Fruit fly (Drosophila melanogaster) whole organism, prepupa: ENCODE data around the gene CG14005.

Experiments
- Blimp-1 ChIP-seq: fragments of 200-800 bp; sonication (Bioruptor generic); optimal IDR thresholded peaks from 3 replicates; lab custom pipeline; 2017; ENCODE audit warnings: missing biosample characterization, missing genetic modification characterization, mild to moderate bottlenecking, moderate library complexity, missing genetic modification reagents
- CG10631 ChIP-seq: fragments of 200-800 bp; sonication (Bioruptor generic); optimal IDR thresholded peaks from 2 replicates; lab custom pipeline; 2016; ENCODE audit warnings: missing biosample characterization, missing genetic modification characterization
- CG10669 ChIP-seq: fragments of 200-800 bp; sonication (Bioruptor generic); optimal IDR thresholded peaks from 3 replicates; lab custom pipeline; 2018; ENCODE audit warnings: missing biosample characterization, mild to moderate bottlenecking, missing genetic modification characterization, moderate library complexity
- CG11294 ChIP-seq: fragments of 200-800 bp; sonication (Bioruptor generic); IDR thresholded peaks from 2 replicates; pipeline ENCODE4 v1.3.6; 2022; ENCODE audit warnings: missing biosample characterization, missing genetic modification characterization
- CG11762 ChIP-seq: fragments of 200-800 bp; sonication (Bioruptor generic); optimal IDR thresholded peaks from 3 replicates; lab custom pipeline; 2016; ENCODE audit warnings: missing biosample characterization, missing genetic modification characterization; ENCODE audit not compliant: insufficient read depth
- CG11902 ChIP-seq: fragments of 200-800 bp; sonication (Bioruptor generic); optimal IDR thresholded peaks from 3 replicates; lab custom pipeline; 2016; ENCODE audit warnings: missing biosample characterization, missing genetic modification characterization
- CG15336 ChIP-seq: fragments of 200-800 bp; sonication (Bioruptor generic); IDR thresholded peaks from 2 replicates; pipeline ENCODE4 v1.3.6; 2022; ENCODE audit warnings: missing biosample characterization, missing genetic modification characterization
- CG16779 ChIP-seq: fragments of 200-800 bp; sonication (Bioruptor generic); optimal IDR thresholded peaks from 3 replicates; lab custom pipeline; 2017; ENCODE audit warnings: missing biosample characterization, mild to moderate bottlenecking, missing genetic modification characterization
- CG3032 ChIP-seq: fragments of 200-800 bp; optimal IDR thresholded peaks from 2 replicates; lab custom pipeline; 2019; ENCODE audit warnings: missing biosample characterization, mild to moderate bottlenecking, missing genetic modification characterization, moderate library complexity
- CG31627 ChIP-seq: fragments of 200-800 bp; sonication (Bioruptor generic); optimal IDR thresholded peaks from 3 replicates; lab custom pipeline; 2016; ENCODE audit warnings: missing biosample characterization, missing genetic modification characterization
- CG34406 ChIP-seq: fragments of 200-800 bp; sonication (Bioruptor generic); optimal IDR thresholded peaks from 3 replicates; lab custom pipeline; 2016; ENCODE audit warnings: missing biosample characterization, missing genetic modification characterization
- CG4318 ChIP-seq: fragments of 200-800 bp; sonication (Bioruptor generic); optimal IDR thresholded peaks from 3 replicates; lab custom pipeline; 2017; ENCODE audit warnings: missing biosample characterization, mild to moderate bottlenecking, missing genetic modification characterization
- CG6792 ChIP-seq: fragments of 200-800 bp; sonication (Bioruptor generic); optimal IDR thresholded peaks from 3 replicates; lab custom pipeline; 2016; ENCODE audit warnings: missing biosample characterization, missing genetic modification characterization
- CG8119 ChIP-seq: fragments of 200-800 bp; sonication (Bioruptor generic); IDR thresholded peaks from 3 replicates; pipeline ENCODE4 v1.3.6; 2022; ENCODE audit warnings: missing biosample characterization, missing genetic modification characterization
- CG8319 ChIP-seq: fragments of 200-800 bp; sonication (Bioruptor generic); optimal IDR thresholded peaks from 3 replicates; lab custom pipeline; 2016; ENCODE audit warnings: missing biosample characterization, missing genetic modification characterization
- CG8632 ChIP-seq: fragments of 200-800 bp; sonication (Bioruptor generic); optimal IDR thresholded peaks from 3 replicates; lab custom pipeline; 2016; ENCODE audit warnings: missing biosample characterization, missing genetic modification characterization
- Eip75B ChIP-seq: fragments of 200-800 bp; sonication (Bioruptor generic); optimal IDR thresholded peaks from 3 replicates; lab custom pipeline; 2016; ENCODE audit warnings: missing biosample characterization, missing genetic modification characterization
- Eip93F ChIP-seq: fragments of 200-800 bp; sonication (Bioruptor generic); optimal IDR thresholded peaks from 2 replicates; lab custom pipeline; 2016; ENCODE audit warnings: missing biosample characterization, mild to moderate bottlenecking, missing genetic modification characterization
- Ets96B ChIP-seq: fragments of 200-800 bp; optimal IDR thresholded peaks from 2 replicates; lab custom pipeline; 2019; ENCODE audit warnings: missing biosample characterization, mild to moderate bottlenecking, missing genetic modification characterization, moderate library complexity
- Hr39 ChIP-seq: fragments of 200-800 bp; sonication (Bioruptor generic); optimal IDR thresholded peaks from 2 replicates; lab custom pipeline; 2016; ENCODE audit warnings: missing biosample characterization, missing genetic modification characterization
- Hr4 ChIP-seq: fragments of 200-800 bp; sonication (Bioruptor generic); optimal IDR thresholded peaks from 3 replicates; lab custom pipeline; 2016; ENCODE audit warnings: missing biosample characterization, missing genetic modification characterization
- Lpt ChIP-seq: fragments of 200-800 bp; sonication (Bioruptor generic); optimal IDR thresholded peaks from 3 replicates; lab custom pipeline; 2016; ENCODE audit warnings: missing biosample characterization, missing genetic modification characterization
- Met ChIP-seq: fragments of 200-800 bp; sonication (Bioruptor generic); optimal IDR thresholded peaks from 3 replicates; lab custom pipeline; 2016; ENCODE audit warnings: missing biosample characterization, missing genetic modification characterization
- OdsH ChIP-seq: fragments of 200-800 bp; sonication (Bioruptor generic); optimal IDR thresholded peaks from 3 replicates; lab custom pipeline; 2016; ENCODE audit warnings: missing biosample characterization, missing genetic modification characterization
- achi ChIP-seq: fragments of 200-800 bp; sonication (Bioruptor generic); optimal IDR thresholded peaks from 3 replicates; lab custom pipeline; 2016; ENCODE audit warnings: missing biosample characterization, missing genetic modification characterization
- acj6 ChIP-seq: fragments of 200-800 bp; sonication (Bioruptor generic); optimal IDR thresholded peaks from 3 replicates; lab custom pipeline; 2016; ENCODE audit warnings: missing biosample characterization, missing genetic modification characterization
- cyc ChIP-seq: fragments of 200-800 bp; sonication (Bioruptor generic); optimal IDR thresholded peaks from 3 replicates; lab custom pipeline; 2016; ENCODE audit warnings: missing biosample characterization, missing genetic modification characterization
- dac ChIP-seq: fragments of 200-800 bp; sonication (Bioruptor generic); optimal IDR thresholded peaks from 2 replicates; lab custom pipeline; 2017; ENCODE audit warnings: missing biosample characterization, mild to moderate bottlenecking, missing genetic modification characterization
- eg ChIP-seq: fragments of 200-800 bp; sonication (Bioruptor generic); IDR thresholded peaks from 3 replicates; pipeline ENCODE4 v1.3.6; 2022; ENCODE audit warnings: missing biosample characterization, missing genetic modification characterization
- esn ChIP-seq: fragments of 200-800 bp; sonication (Bioruptor generic); optimal IDR thresholded peaks from 2 replicates; lab custom pipeline; 2016; ENCODE audit warnings: missing biosample characterization, mild to moderate bottlenecking, missing genetic modification characterization, moderate library complexity
- fkh ChIP-seq: fragments of 200-800 bp; sonication (Bioruptor generic); optimal IDR thresholded peaks from 3 replicates; lab custom pipeline; 2017; ENCODE audit warnings: missing biosample characterization, mild to moderate bottlenecking, missing genetic modification characterization, moderate library complexity
- lz ChIP-seq: fragments of 200-800 bp; sonication (Bioruptor generic); optimal IDR thresholded peaks from 3 replicates; lab custom pipeline; 2016; ENCODE audit warnings: missing biosample characterization, missing genetic modification characterization
- net ChIP-seq: fragments of 200-800 bp; sonication (Bioruptor generic); optimal IDR thresholded peaks from 3 replicates; lab custom pipeline; 2016; ENCODE audit warnings: missing biosample characterization, missing genetic modification characterization
- pdm3 ChIP-seq: fragments of 200-800 bp; sonication (Bioruptor generic); optimal IDR thresholded peaks from 3 replicates; lab custom pipeline; 2016; ENCODE audit warnings: missing biosample characterization, missing genetic modification characterization
- salr ChIP-seq, 2 experiments: fragments of 200-800 bp; sonication (Bioruptor generic); optimal IDR thresholded peaks; 3 replicates each; lab custom pipeline; 2016 to 2018; ENCODE audit warnings: missing biosample characterization in 2 of 2, missing genetic modification characterization in 2 of 2, mild to moderate bottlenecking in 1 of 2
- ss ChIP-seq, 2 experiments: fragments of 200-800 bp; sonication (Bioruptor generic); optimal IDR thresholded peaks; 2 replicates in 1 of 2; 3 replicates in 1 of 2; lab custom pipeline; 2017 to 2018; ENCODE audit warnings: mild to moderate bottlenecking in 2 of 2, missing biosample characterization in 2 of 2, missing genetic modification characterization in 2 of 2, moderate library complexity in 1 of 2
- svp ChIP-seq: fragments of 200-800 bp; sonication (Bioruptor generic); peaks from one replicate; lab custom pipeline; 2016; ENCODE audit warnings: missing biosample characterization, missing genetic modification characterization
- topi ChIP-seq: fragments of 200-800 bp; sonication (Bioruptor generic); optimal IDR thresholded peaks from 3 replicates; lab custom pipeline; 2016; ENCODE audit warnings: missing biosample characterization, missing genetic modification characterization

Gene CG14005

DNA sequence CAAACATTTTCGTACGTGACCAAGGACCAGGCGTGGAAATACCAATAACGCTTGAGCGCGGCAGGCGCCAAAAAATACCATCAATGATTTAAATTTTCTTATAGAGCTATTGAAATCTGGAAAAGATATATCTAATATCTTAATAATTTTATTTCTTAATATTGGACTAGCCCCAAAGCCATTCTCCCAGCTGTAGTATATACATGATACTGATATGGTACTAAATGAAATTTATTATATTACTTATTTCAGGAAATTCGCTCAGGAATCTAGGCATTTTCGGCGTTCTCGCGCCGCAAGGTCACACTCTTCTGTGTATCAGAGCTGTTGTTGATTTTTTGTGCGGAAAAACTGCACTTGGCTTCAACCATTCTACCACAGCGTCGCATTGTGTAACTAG lies at the start of gene CG14005, which contains the start of gene CG7239:
Gene CG14005, minus strand, starts transcription at position 50 of the 400 bp plus-strand sequence.
Gene CG7239, plus strand, starts transcription at position 295 of the 400 bp plus-strand sequence.
- no peak for TF ChIP-seq ss (GFP tag; optimal IDR thresholded peaks at IDR 0.05; lab: Kevin White, UChicago)
- TF ChIP-seq Eip75B (GFP tag; lab: Kevin White, UChicago) = no peak
- TF ChIP-seq esn (GFP tag; lab: Kevin White, UChicago) = peak; percentile 8
- no peak for TF ChIP-seq CG16779 (tag; lab: Kevin White, UChicago)
- no peak for TF ChIP-seq CG4318
- no peak for TF ChIP-seq CG8632 (GFP tag; lab: Kevin White, UChicago)
- no peak for TF ChIP-seq Hr4 (GFP tag; lab: Kevin White, UChicago)
- TF ChIP-seq CG15336 (GFP tag; lab: Robert Waterston, UW) = no peak
- TF ChIP-seq fkh (GFP tag; lab: Kevin White, UChicago) = peak; percentile 37
- TF ChIP-seq svp (GFP tag; lab: Kevin White, UChicago) = no peak
- no peak for TF ChIP-seq CG6792 (GFP tag; lab: Kevin White, UChicago)

DNA sequence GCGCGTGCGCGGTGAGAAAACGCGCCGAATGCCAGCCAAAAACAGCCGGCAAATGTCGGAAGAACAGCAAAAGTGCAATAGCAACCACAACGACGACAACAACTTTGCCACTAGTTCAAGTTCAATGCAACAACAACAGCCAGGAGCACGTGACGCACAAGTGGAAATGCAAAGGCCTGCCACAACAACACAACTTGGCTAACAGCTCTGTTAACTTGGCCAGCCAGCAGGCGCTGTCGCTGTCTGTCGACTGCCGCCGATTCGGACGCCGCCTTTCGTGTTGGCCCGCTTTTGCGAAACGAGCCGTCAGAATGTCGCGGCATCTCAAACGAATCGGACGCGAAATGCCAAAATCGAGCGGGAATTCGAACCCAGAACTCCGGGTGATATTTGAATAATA lies 21.9 kb upstream of the CG14005 start, which contains the start of gene TrissinR:
Gene TrissinR, plus strand, starts transcription at position 301 of the 400 bp plus-strand sequence.
- TF ChIP-seq Ets96B (tag; lab: Kevin White, UChicago) = no peak
- no peak for TF ChIP-seq Hr4 (GFP tag; lab: Kevin White, UChicago)
- no peak for TF ChIP-seq net (GFP tag; lab: Kevin White, UChicago)
- no peak for TF ChIP-seq CG10669 (GFP tag; lab: Kevin White, UChicago)
- TF ChIP-seq acj6 (GFP tag; lab: Kevin White, UChicago) = no peak
- TF ChIP-seq CG15336 (GFP tag; lab: Robert Waterston, UW) = no peak
- TF ChIP-seq CG34406 = no peak

DNA sequence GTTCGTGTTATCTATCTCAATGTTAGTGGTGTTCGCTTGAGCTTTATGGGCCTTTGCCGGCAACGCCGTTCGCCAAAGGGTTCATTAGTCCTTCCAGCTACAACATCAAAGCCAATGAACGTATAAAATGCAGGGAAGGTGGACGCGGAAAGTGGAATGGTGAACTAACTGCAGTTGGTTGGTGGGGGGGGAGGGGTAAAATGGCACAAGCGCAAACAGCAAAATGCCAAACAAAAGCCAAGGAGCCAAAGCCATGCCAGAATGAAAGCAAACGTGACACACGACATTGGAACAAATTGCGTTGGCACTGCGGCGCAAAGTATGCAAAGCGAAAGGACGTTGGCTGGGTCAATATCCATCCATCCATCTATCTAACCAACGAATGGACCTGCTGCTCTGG lies 19.2 kb upstream of the CG14005 start:
- no peak for TF ChIP-seq achi
- no peak for TF ChIP-seq CG11762
- TF ChIP-seq salr (GFP tag; optimal IDR thresholded peaks at IDR 0.05; lab: Kevin White, UChicago) = no peak
- no peak for TF ChIP-seq CG8119 (GFP tag; lab: Robert Waterston, UW)
- no peak for TF ChIP-seq CG34406
- TF ChIP-seq Lpt (GFP tag; lab: Kevin White, UChicago) = no peak
- no peak for TF ChIP-seq CG4318
- no peak for TF ChIP-seq CG8632 (GFP tag; lab: Kevin White, UChicago)
- TF ChIP-seq topi (GFP tag; lab: Kevin White, UChicago) = no peak
- no peak for TF ChIP-seq CG15336 (GFP tag; lab: Robert Waterston, UW)
- TF ChIP-seq lz (GFP tag; lab: Kevin White, UChicago) = no peak
- no peak for TF ChIP-seq Blimp-1

DNA sequence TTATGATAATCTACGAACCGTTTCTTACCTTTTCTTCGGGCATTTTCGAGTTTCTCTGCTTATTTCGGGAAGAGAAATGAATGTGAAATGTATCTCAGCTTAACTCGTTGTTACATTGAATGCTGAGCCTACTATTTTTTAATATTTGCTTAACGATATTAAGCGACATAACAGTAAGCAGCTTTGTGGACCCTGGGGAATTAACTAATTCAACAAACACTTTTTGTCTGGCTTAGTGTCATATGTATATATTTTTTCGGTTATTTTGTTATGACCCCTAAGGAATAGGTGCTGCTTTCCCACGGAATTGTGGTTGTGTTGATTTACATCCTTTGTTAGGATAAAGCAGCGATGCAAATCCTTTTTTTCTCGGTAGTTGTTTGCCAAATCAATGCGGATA lies 16.6 kb upstream of the CG14005 start, which contains the start of gene COX6CL:
Gene COX6CL, minus strand, starts transcription at position 101 of the 400 bp plus-strand sequence.
- no peak for TF ChIP-seq achi
- TF ChIP-seq Hr39 (GFP tag; lab: Kevin White, UChicago) = no peak
- no peak for TF ChIP-seq esn (GFP tag; lab: Kevin White, UChicago)
- no peak for TF ChIP-seq pdm3
- TF ChIP-seq net (GFP tag; lab: Kevin White, UChicago) = no peak
- no peak for TF ChIP-seq CG8632 (GFP tag; lab: Kevin White, UChicago)
- no peak for TF ChIP-seq Hr4 (GFP tag; lab: Kevin White, UChicago)
- no peak for TF ChIP-seq CG11902
- TF ChIP-seq eg (GFP tag; lab: Robert Waterston, UW) = no peak

DNA sequence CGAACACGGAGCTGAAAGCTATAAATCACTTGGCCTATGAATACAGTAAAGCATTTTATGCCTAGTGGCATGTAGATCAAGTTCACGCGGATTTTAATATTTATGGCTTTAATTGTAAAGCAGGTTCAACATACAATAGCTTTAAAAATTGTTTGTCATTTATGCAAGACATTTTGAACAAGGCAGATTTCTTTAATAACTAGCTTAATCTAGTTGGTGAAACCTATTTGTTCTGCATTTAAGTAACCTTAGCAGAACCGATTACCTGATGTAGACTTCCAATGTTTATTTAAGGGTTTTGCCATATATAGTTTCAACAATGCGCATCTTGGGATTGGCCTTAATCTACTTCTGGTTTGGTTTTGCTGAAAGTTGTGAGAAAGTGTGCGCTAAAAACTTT lies 9.5 kb upstream of the CG14005 start, which contains the start of gene CG43307:
Gene CG43307, plus strand, starts transcription at position 301 of the 400 bp plus-strand sequence.
- TF ChIP-seq Hr4 (GFP tag; lab: Kevin White, UChicago) = no peak
- no peak for TF ChIP-seq CG4318
- no peak for TF ChIP-seq CG11294 (GFP tag; lab: Robert Waterston, UW)
- TF ChIP-seq Met (GFP tag; lab: Kevin White, UChicago) = no peak
- no peak for TF ChIP-seq OdsH (GFP tag; lab: Kevin White, UChicago)
- TF ChIP-seq CG11762 = no peak
- no peak for TF ChIP-seq Lpt (GFP tag; lab: Kevin White, UChicago)
- TF ChIP-seq fkh (GFP tag; lab: Kevin White, UChicago) = no peak
- no peak for TF ChIP-seq cyc (GFP tag; lab: Kevin White, UChicago)
- TF ChIP-seq Eip75B (GFP tag; lab: Kevin White, UChicago) = no peak
- TF ChIP-seq Eip93F (GFP tag; lab: Kevin White, UChicago) = no peak
- TF ChIP-seq CG31627 = no peak
- TF ChIP-seq CG3032 = no peak
- no peak for TF ChIP-seq CG10631 (GFP tag; lab: Kevin White, UChicago)
- TF ChIP-seq acj6 (GFP tag; lab: Kevin White, UChicago) = no peak
- TF ChIP-seq net (GFP tag; lab: Kevin White, UChicago) = no peak
- no peak for TF ChIP-seq dac (GFP tag; lab: Kevin White, UChicago)
- no peak for TF ChIP-seq CG8319 (GFP tag; lab: Kevin White, UChicago)
- no peak for TF ChIP-seq lz (GFP tag; lab: Kevin White, UChicago)
- TF ChIP-seq, all 60 proteins: peak for 0
